Fruit fly (Drosophila melanogaster): Measurements from ENCODE around the gene stumps.

DNA sequence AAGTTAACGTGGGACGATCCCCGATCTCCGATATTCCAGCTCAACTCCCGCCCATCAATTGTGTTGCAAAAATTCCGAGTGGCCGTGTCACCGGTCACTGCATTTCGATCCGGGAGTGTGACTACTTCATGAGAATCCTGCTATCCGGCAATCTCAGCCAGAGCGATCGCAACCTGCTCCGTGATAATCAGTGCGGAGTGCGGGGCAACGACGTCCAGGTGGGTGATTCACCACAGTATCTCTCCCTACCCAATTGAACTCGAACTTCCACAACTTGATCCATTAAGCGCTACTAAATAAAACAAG lies 80.5 kb downstream of the stumps start:
- no peak for TF ChIP-seq CG8478 (optimal IDR thresholded peaks at IDR 0.05)
- TF ChIP-seq CTCF (optimal IDR thresholded peaks at IDR 0.05) = no peak

All from S2 (cell line).